Fruit fly (Drosophila melanogaster): ENCODE measurements around the gene Ilp8.

Ilp8 gene

DNA sequence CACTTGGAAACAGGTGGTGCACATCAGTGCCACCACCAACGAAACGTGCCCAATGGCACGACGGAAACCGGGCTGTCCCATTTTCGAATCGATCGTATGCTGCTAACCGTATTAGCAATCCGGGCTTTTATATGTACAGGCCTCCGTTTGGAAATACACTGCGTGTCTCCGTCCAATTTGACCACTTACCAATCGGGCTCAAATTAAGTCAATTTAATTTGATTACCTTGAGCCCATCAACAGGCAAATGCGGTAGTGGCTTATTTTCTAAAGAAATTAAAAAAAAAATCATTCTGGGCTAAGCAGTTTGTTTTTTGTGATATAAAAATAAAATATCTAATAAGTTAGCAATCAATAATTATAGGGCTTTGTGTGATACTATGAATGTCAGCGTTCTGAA, 8.2 kb downstream of the Ilp8 start, which contains the start of gene a10:
TSS of gene a10 (minus strand) at position 101 of the 400 bp plus-strand sequence.
- peak; percentile 17 for TF ChIP-seq Med (GFP tag)
- no peak for TF ChIP-seq Lhr (GFP tag; optimal IDR thresholded peaks at IDR 0.05)

DNA sequence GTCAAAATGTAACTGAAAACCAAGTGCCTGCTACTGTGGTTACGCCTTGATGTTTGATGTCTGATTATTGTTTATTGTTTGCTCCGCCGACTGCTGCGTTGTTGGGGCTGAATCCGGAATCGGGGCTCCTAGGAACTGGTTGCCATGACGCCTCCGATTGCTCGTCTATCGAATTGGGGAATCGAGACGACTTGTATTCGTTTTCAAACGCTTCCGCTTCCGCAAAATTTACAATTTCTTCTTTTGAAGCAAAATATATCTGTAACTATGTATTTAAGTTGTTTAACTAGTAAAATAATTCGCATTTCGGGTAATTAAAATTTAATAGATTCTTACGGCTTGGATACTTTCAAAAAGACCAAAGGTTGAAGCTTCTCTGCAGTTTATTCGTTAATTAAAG, 9.1 kb downstream of the Ilp8 start, which contains the start of gene CG6652:
TSS of gene CG6652 (minus strand) at position 101 of the 400 bp plus-strand sequence.
- TF ChIP-seq inv (GFP tag; IDR thresholded peaks at IDR 0.05; ENCODE audit: partially characterized antibody) (no peak), CG2678 (tag; optimal IDR thresholded peaks at IDR 0.05) (no peak), CHES-1-like (GFP tag; optimal IDR thresholded peaks at IDR 0.05) (no peak), CG8290 (GFP tag; optimal IDR thresholded peaks at IDR 0.05) (no peak), CG8290 (tag; optimal IDR thresholded peaks at IDR 0.05) (no peak), Rfx (GFP tag; IDR thresholded peaks at IDR 0.05) (peak; percentile 15; the same call in 1 of the 2 replicates)

DNA sequence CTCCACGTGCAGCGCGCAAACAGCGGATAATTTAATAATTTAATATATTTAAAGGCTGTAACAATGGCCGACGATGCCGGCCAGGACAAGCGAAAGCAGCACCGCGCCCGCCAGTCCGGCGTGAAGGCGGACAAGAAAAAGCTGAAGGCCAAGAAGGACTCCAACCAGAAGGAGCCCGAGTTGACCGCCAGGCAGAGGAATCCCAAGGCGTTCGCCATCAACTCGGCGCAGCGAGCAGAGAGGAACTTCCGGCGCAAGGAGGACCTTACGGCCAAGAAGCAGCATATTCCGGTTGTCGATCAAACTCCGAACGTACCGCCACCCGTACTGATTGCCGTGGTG, 15.3 kb downstream of the Ilp8 start:
- peak; percentile 9; the same call in 1 of the 2 replicates for TF ChIP-seq unc-4 (GFP tag; IDR thresholded peaks at IDR 0.05; ENCODE audit: partially characterized antibody)
- no peak for TF ChIP-seq CG32772 (GFP tag; IDR thresholded peaks at IDR 0.05)
- peak; percentile 52 for TF ChIP-seq MESR4 (GFP tag; optimal IDR thresholded peaks at IDR 0.05)
- 0 out of 4 replicates have a peak, but pooled peaks have one; percentile 1 for TF ChIP-seq Dll (GFP tag; IDR thresholded peaks at IDR 0.05; ENCODE audit: partially characterized antibody)
- peak; percentile 53 for TF ChIP-seq MBD-R2 (GFP tag; IDR thresholded peaks at IDR 0.05)
- no peak for TF ChIP-seq pan (optimal IDR thresholded peaks at IDR 0.05)
- peak in 1 of 2 experiments; percentile 1 for TF ChIP-seq pan (GFP tag; optimal IDR thresholded peaks at IDR 0.05 in 1 of 2, IDR thresholded peaks at IDR 0.05 in 1 of 2)
- 0 out of 3 replicates have a peak, but pooled peaks have one; percentile 3 for TF ChIP-seq HLH4C (GFP tag; IDR thresholded peaks at IDR 0.05; ENCODE audit: partially characterized antibody)
- no peak for TF ChIP-seq Six4 (GFP tag; optimal IDR thresholded peaks at IDR 0.05)
- no peak for TF ChIP-seq esg (GFP tag; conservative IDR thresholded peaks at IDR 0.05)
- no peak for TF ChIP-seq CrebB (tag; optimal IDR thresholded peaks at IDR 0.05)
- no peak for TF ChIP-seq CG32767 (GFP tag; IDR thresholded peaks at IDR 0.05)
- TF ChIP-seq ci (GFP tag; IDR thresholded peaks at IDR 0.05): peak; percentile 1; the same call in 1 of the 3 replicates
- TF ChIP-seq Bgb (GFP tag; IDR thresholded peaks at IDR 0.05; ENCODE audit: partially characterized antibody): peak; percentile 4; the same call in 1 of the 2 replicates
- 0 out of 3 replicates have a peak, but pooled peaks have one; percentile 45 for TF ChIP-seq CG14860 (GFP tag; IDR thresholded peaks at IDR 0.05; ENCODE audit: partially characterized antibody)
- TF ChIP-seq dan (GFP tag; IDR thresholded peaks at IDR 0.05): no peak
- no peak for TF ChIP-seq gsb-n (tag; optimal IDR thresholded peaks at IDR 0.05)
- TF ChIP-seq CG9609 (GFP tag; optimal IDR thresholded peaks at IDR 0.05): no peak
- peak; percentile 61; the same call in 1 of the 3 replicates for TF ChIP-seq Opbp (GFP tag; IDR thresholded peaks at IDR 0.05; ENCODE audit: partially characterized antibody)

DNA sequence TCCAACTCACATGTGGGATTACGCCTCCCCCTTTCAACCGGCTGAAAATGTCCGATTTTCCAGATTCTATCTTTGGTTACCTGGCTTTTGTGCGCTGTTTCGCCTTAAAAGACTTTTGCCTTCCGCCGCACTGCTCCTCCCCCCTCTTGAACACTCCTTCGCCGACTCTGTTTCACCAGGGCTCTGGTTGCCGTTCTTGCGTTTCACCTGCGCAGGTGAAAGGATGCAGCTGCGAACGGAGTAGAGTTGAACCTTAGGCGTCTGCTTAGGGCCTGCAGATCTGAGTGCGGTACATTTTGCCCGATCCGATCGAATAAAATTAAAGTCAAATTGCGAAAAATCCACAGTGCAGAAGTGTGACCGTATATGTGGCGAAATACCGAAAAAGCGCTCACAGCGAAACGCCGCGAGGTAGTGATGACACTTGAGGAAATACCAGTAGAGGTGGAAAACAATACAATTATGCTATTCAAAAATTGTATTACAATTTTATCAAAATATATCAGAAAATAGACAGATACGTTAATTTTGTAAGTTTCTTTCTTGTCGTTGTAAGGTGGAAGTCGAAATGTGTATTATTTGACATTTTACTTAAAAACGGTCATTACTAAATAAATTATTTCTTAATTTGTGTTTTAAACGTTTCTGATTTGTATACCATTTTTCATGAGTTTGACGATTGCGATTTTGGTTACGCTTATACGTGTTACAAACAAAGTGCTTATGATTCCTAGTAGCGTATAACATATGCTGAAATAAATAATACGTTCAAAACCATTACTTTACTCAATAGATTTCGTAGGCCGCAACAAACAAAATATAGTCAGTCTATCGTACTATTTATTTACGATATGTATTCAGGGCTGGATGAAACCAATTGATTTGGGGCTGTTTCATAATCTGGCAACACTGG, 16.0 kb downstream of the Ilp8 start, which contains the start of the genes CG6664 and CG7728:
TSS of gene CG6664 (minus strand) at position 518 of the 913 bp plus-strand sequence.
TSS of gene CG7728 (plus strand) at position 874 of the 913 bp plus-strand sequence.
- peak; percentile 24 for TF ChIP-seq stwl (tag; optimal IDR thresholded peaks at IDR 0.05)
- TF ChIP-seq CG30020 (tag; optimal IDR thresholded peaks at IDR 0.05): peak; percentile 45
- peak; percentile 71 for TF ChIP-seq CG17912 (GFP tag; optimal IDR thresholded peaks at IDR 0.05)
- peak; percentile 16 for TF ChIP-seq CG4424 (GFP tag; optimal IDR thresholded peaks at IDR 0.05)
- TF ChIP-seq rib (GFP tag; IDR thresholded peaks at IDR 0.05): peak; percentile 58
- no peak for TF ChIP-seq CG2875 (GFP tag; optimal IDR thresholded peaks at IDR 0.05)
- TF ChIP-seq slp2 (GFP tag; optimal IDR thresholded peaks at IDR 0.05): peak; percentile 18
- peak; percentile 67 for TF ChIP-seq CG9727 (GFP tag; optimal IDR thresholded peaks at IDR 0.05)
- TF ChIP-seq MBD-R2 (GFP tag; IDR thresholded peaks at IDR 0.05): peak; percentile 79
- TF ChIP-seq stc (GFP tag; IDR thresholded peaks at IDR 0.05): no peak
- no peak for TF ChIP-seq CG6175 (GFP tag; IDR thresholded peaks at IDR 0.05)
- no peak for TF ChIP-seq psq (GFP tag; optimal IDR thresholded peaks at IDR 0.05)
- TF ChIP-seq crol (GFP tag; IDR thresholded peaks at IDR 0.05): peak; percentile 96
- 0 out of 2 replicates have a peak, but pooled peaks have one; percentile 47 for TF ChIP-seq CG42726 (GFP tag; IDR thresholded peaks at IDR 0.05; ENCODE audit: partially characterized antibody)
- TF ChIP-seq Ets97D (GFP tag; optimal IDR thresholded peaks at IDR 0.05): peak; percentile 12
- no peak for TF ChIP-seq Awh (GFP tag; IDR thresholded peaks at IDR 0.05)
- no peak for TF ChIP-seq CG10274 (GFP tag; optimal IDR thresholded peaks at IDR 0.05)
- TF ChIP-seq bab2 (GFP tag; optimal IDR thresholded peaks at IDR 0.05): peak; percentile 38
- TF ChIP-seq dpn (GFP tag; optimal IDR thresholded peaks at IDR 0.05): peak; percentile 46 to 50
